Fruit fly (Drosophila melanogaster) whole organism, embryonic: Measurements from ENCODE around the gene Unr.

Experiments used
- Awh ChIP-seq: fragments of 200-800 bp; sonication (Bioruptor generic); IDR thresholded peaks from 2 replicates; pipeline ENCODE4, ENCODE4 v1.3.6; 2022; ENCODE audit warnings: missing biosample characterization, missing genetic modification characterization
- Bdp1 ChIP-seq: fragments of 200-800 bp; sonication (Bioruptor generic); optimal IDR thresholded peaks from 3 replicates; lab custom pipeline; 2016; ENCODE audit warnings: missing biosample characterization, missing genetic modification characterization
- Blimp-1 ChIP-seq: fragments of 200-800 bp; sonication (Bioruptor generic); optimal IDR thresholded peaks from 3 replicates; lab custom pipeline; 2018; ENCODE audit warnings: missing biosample characterization, missing genetic modification characterization, mild to moderate bottlenecking, moderate library complexity, missing genetic modification reagents
- CG12104 ChIP-seq: fragments of 200-800 bp; sonication (Bioruptor generic); optimal IDR thresholded peaks from 3 replicates; lab custom pipeline; 2016; ENCODE audit warnings: missing biosample characterization, missing genetic modification characterization
- CG12155 ChIP-seq: fragments of 200-800 bp; sonication (Bioruptor generic); optimal IDR thresholded peaks from 3 replicates; lab custom pipeline; 2016; ENCODE audit warnings: missing biosample characterization, missing genetic modification characterization
- CG12769 ChIP-seq: fragments of 200-800 bp; sonication (Bioruptor generic); optimal IDR thresholded peaks from 2 replicates; lab custom pipeline; 2019; ENCODE audit warnings: missing biosample characterization, mild to moderate bottlenecking, missing genetic modification characterization, moderate library complexity
- CG15011 ChIP-seq: fragments of 200-800 bp; sonication (Bioruptor generic); optimal IDR thresholded peaks from 3 replicates; lab custom pipeline; 2018; ENCODE audit warnings: missing biosample characterization, mild to moderate bottlenecking, missing genetic modification characterization
- CG1529 ChIP-seq: fragments of 200-800 bp; sonication (Bioruptor generic); optimal IDR thresholded peaks from 3 replicates; lab custom pipeline; 2018; ENCODE audit warnings: missing biosample characterization, missing genetic modification characterization
- CG1602 ChIP-seq: fragments of 200-800 bp; sonication (Bioruptor generic); optimal IDR thresholded peaks from 3 replicates; lab custom pipeline; 2016; ENCODE audit warnings: missing biosample characterization, missing genetic modification characterization
- CG17385 ChIP-seq: fragments of 200-800 bp; sonication (Bioruptor generic); optimal IDR thresholded peaks from 3 replicates; lab custom pipeline; 2018; ENCODE audit warnings: missing biosample characterization, mild to moderate bottlenecking, missing genetic modification characterization
- CG2875 ChIP-seq: fragments of 200-800 bp; sonication (Bioruptor generic); optimal IDR thresholded peaks from 2 replicates; lab custom pipeline; 2017; ENCODE audit warnings: missing biosample characterization, mild to moderate bottlenecking, missing genetic modification characterization, missing genetic modification reagents
- CG34376 ChIP-seq: fragments of 200-800 bp; sonication (Bioruptor generic); optimal IDR thresholded peaks from 2 replicates; lab custom pipeline; 2018; ENCODE audit warnings: missing biosample characterization, mild to moderate bottlenecking, missing genetic modification characterization
- CG4730 ChIP-seq: fragments of 200-800 bp; sonication (Bioruptor generic); IDR thresholded peaks from 2 replicates; pipeline ENCODE4 v1.3.6; 2022; ENCODE audit warnings: missing biosample characterization, missing genetic modification characterization
- CG4854 ChIP-seq: fragments of 200-800 bp; sonication (Bioruptor generic); optimal IDR thresholded peaks from 2 replicates; lab custom pipeline; 2016; ENCODE audit warnings: missing biosample characterization, missing genetic modification characterization, inconsistent platforms
- CG5953 ChIP-seq: fragments of 200-800 bp; sonication (Bioruptor generic); IDR thresholded peaks from 2 replicates; pipeline ENCODE4 v1.3.6; 2022; ENCODE audit warnings: missing biosample characterization, missing genetic modification characterization
- CG6272 ChIP-seq: fragments of 200-800 bp; sonication (Bioruptor generic); IDR thresholded peaks from 2 replicates; pipeline ENCODE4 v1.3.6; 2022; ENCODE audit warnings: missing biosample characterization, missing genetic modification characterization
- CG9215 ChIP-seq: fragments of 200-800 bp; sonication (Bioruptor generic); IDR thresholded peaks from 2 replicates; pipeline ENCODE4 v1.3.6; 2022; ENCODE audit warnings: missing biosample characterization, missing genetic modification characterization
- CoRest ChIP-seq: fragments of 200-800 bp; sonication (Bioruptor generic); optimal IDR thresholded peaks from 3 replicates; lab custom pipeline; 2018; ENCODE audit warnings: missing biosample characterization, mild to moderate bottlenecking, missing genetic modification characterization, moderate library complexity
- D ChIP-seq, 2 experiments: fragments of 200-800 bp in 1 of 2; fragments of >200 bp in 1 of 2; sonication (Bioruptor generic) in 1 of 2; optimal IDR thresholded peaks; 2 replicates in 1 of 2; 3 replicates in 1 of 2; lab custom pipeline; 2017; ENCODE audit warnings: mild to moderate bottlenecking in 1 of 2, missing biosample characterization in 1 of 2, missing genetic modification characterization in 1 of 2, missing genetic modification reagents in 1 of 2
- Deaf1 ChIP-seq: fragments of 200-800 bp; optimal IDR thresholded peaks from 3 replicates; lab custom pipeline; 2019; ENCODE audit warnings: missing biosample characterization, mild to moderate bottlenecking, missing genetic modification characterization, moderate library complexity
- Dll ChIP-seq: fragments of 200-800 bp; sonication (Bioruptor generic); IDR thresholded peaks from 4 replicates; pipeline ENCODE4 v1.3.6; 2022; ENCODE audit warnings: missing biosample characterization, missing genetic modification characterization; ENCODE audit not compliant: partially characterized antibody
- Dp ChIP-seq: fragments of 200-800 bp; sonication (Bioruptor generic); optimal IDR thresholded peaks from 2 replicates; lab custom pipeline; 2018; ENCODE audit warnings: missing biosample characterization, mild to moderate bottlenecking, missing genetic modification characterization, moderate library complexity
- Hmx ChIP-seq: fragments of 200-800 bp; sonication (Bioruptor generic); optimal IDR thresholded peaks from 2 replicates; lab custom pipeline; 2016; ENCODE audit warnings: missing biosample characterization, missing genetic modification characterization
- Hsf ChIP-seq: fragments of 200-800 bp; sonication (Bioruptor generic); optimal IDR thresholded peaks from 3 replicates; lab custom pipeline; 2016; ENCODE audit warnings: missing biosample characterization, missing genetic modification characterization
- Mes4 ChIP-seq: fragments of 200-800 bp; sonication (Bioruptor generic); optimal IDR thresholded peaks from 2 replicates; lab custom pipeline; 2016; ENCODE audit warnings: missing biosample characterization, missing genetic modification characterization
- Scr ChIP-seq: fragments of 200-800 bp; sonication (Bioruptor generic); IDR thresholded peaks from 2 replicates; pipeline ENCODE4 v1.3.6; 2022; ENCODE audit warnings: missing biosample characterization, missing genetic modification characterization; ENCODE audit not compliant: partially characterized antibody
- Sin3A ChIP-seq: fragments of >200 bp; optimal IDR thresholded peaks from 2 replicates; lab custom pipeline; 2018
- TFAM ChIP-seq: fragments of 200-800 bp; sonication (Bioruptor generic); optimal IDR thresholded peaks from 2 replicates; lab custom pipeline; 2017; ENCODE audit warnings: missing biosample characterization, missing genetic modification characterization, inconsistent platforms
- cas ChIP-seq: fragments of 200-800 bp; sonication (Bioruptor generic); IDR thresholded peaks from 2 replicates; pipeline ENCODE4 v1.3.6; 2022; ENCODE audit warnings: missing biosample characterization, missing genetic modification characterization
- chif ChIP-seq, 2 experiments: fragments of 200-800 bp; sonication (Bioruptor generic); optimal IDR thresholded peaks; 3 replicates each; lab custom pipeline; 2016; ENCODE audit warnings: missing biosample characterization in 2 of 2, missing genetic modification characterization in 2 of 2
- crp ChIP-seq, 2 experiments: fragments of 200-800 bp; sonication (Bioruptor generic); optimal IDR thresholded peaks; 2 replicates in 1 of 2; 3 replicates in 1 of 2; lab custom pipeline; 2017; ENCODE audit warnings: missing biosample characterization in 2 of 2, missing genetic modification characterization in 2 of 2, mild to moderate bottlenecking in 1 of 2, moderate library complexity in 1 of 2
- ems ChIP-seq: fragments of 200-800 bp; sonication (Bioruptor generic); optimal IDR thresholded peaks from 3 replicates; lab custom pipeline; 2016; ENCODE audit warnings: missing biosample characterization, missing genetic modification characterization
- gcm ChIP-seq: fragments of 200-800 bp; sonication (Bioruptor generic); optimal IDR thresholded peaks from 2 replicates; lab custom pipeline; 2019; ENCODE audit warnings: missing biosample characterization, mild to moderate bottlenecking, missing genetic modification characterization, moderate library complexity
- hkb ChIP-seq, 2 experiments: fragments of 200-800 bp in 1 of 2; fragments of >200 bp in 1 of 2; sonication (Bioruptor generic) in 1 of 2; IDR thresholded peaks in 1 of 2; optimal IDR thresholded peaks in 1 of 2; 2 replicates each; pipeline versions ENCODE4 v1.3.6 to Lab custom; 2017 to 2022; ENCODE audit warnings: missing biosample characterization in 1 of 2, missing genetic modification characterization in 1 of 2
- lbe ChIP-seq: fragments of 200-800 bp; sonication (Bioruptor generic); optimal IDR thresholded peaks from 2 replicates; lab custom pipeline; 2016; ENCODE audit warnings: missing biosample characterization, mild to moderate bottlenecking, missing genetic modification characterization
- oc ChIP-seq: fragments of 200-800 bp; sonication (Bioruptor generic); optimal IDR thresholded peaks from 2 replicates; lab custom pipeline; 2018; ENCODE audit warnings: missing biosample characterization, mild to moderate bottlenecking, missing genetic modification characterization, moderate library complexity
- org-1 ChIP-seq: fragments of 200-800 bp; sonication (Bioruptor generic); optimal IDR thresholded peaks from 2 replicates; lab custom pipeline; 2017; ENCODE audit warnings: missing biosample characterization, missing genetic modification characterization
- otp ChIP-seq: fragments of 200-800 bp; sonication (Bioruptor generic); IDR thresholded peaks from 3 replicates; pipeline ENCODE4, ENCODE4 v1.3.6; 2022; ENCODE audit warnings: missing biosample characterization, missing genetic modification characterization
- pfk ChIP-seq: fragments of 200-800 bp; sonication (Bioruptor generic); optimal IDR thresholded peaks from 2 replicates; lab custom pipeline; 2018; ENCODE audit warnings: missing biosample characterization, mild to moderate bottlenecking, missing genetic modification characterization, moderate library complexity
- pho ChIP-seq: fragments of 200-800 bp; sonication (Bioruptor generic); optimal IDR thresholded peaks from 2 replicates; lab custom pipeline; 2016; ENCODE audit warnings: missing biosample characterization, missing genetic modification characterization
- pita ChIP-seq: fragments of 200-800 bp; sonication (Bioruptor generic); optimal IDR thresholded peaks from 2 replicates; lab custom pipeline; 2017; ENCODE audit warnings: missing biosample characterization, mild to moderate bottlenecking, missing genetic modification characterization
- prd ChIP-seq, 3 experiments: fragments of >200 bp in 2 of 3; fragments of 200-800 bp in 1 of 3; sonication (Bioruptor generic) in 1 of 3; optimal IDR thresholded peaks in 2 of 3; IDR thresholded peaks in 1 of 3; 2 replicates in 2 of 3; 3 replicates in 1 of 3; pipeline versions ENCODE4 v1.3.6 to Lab custom; 2017 to 2022; ENCODE audit warnings: missing biosample characterization in 1 of 3, missing genetic modification characterization in 1 of 3
- psq ChIP-seq: fragments of 200-800 bp; sonication (Bioruptor generic); optimal IDR thresholded peaks from 2 replicates; lab custom pipeline; 2017; ENCODE audit warnings: missing biosample characterization, missing genetic modification characterization
- repo ChIP-seq: fragments of 200-800 bp; sonication (Bioruptor generic); optimal IDR thresholded peaks from 2 replicates; lab custom pipeline; 2016; ENCODE audit warnings: missing biosample characterization, missing genetic modification characterization
- sna ChIP-seq: fragments of 200-800 bp; sonication (Bioruptor generic); IDR thresholded peaks from 2 replicates; pipeline ENCODE4 v1.3.6; 2022; ENCODE audit warnings: missing biosample characterization, missing genetic modification characterization; ENCODE audit not compliant: partially characterized antibody
- tna ChIP-seq: fragments of 200-800 bp; sonication (Bioruptor generic); IDR thresholded peaks from 2 replicates; pipeline ENCODE4 v1.3.6; 2022; ENCODE audit warnings: missing biosample characterization, missing genetic modification characterization; ENCODE audit not compliant: partially characterized antibody
- yki ChIP-seq: fragments of >200 bp; optimal IDR thresholded peaks from 3 replicates; lab custom pipeline; 2018

Gene Unr

DNA sequence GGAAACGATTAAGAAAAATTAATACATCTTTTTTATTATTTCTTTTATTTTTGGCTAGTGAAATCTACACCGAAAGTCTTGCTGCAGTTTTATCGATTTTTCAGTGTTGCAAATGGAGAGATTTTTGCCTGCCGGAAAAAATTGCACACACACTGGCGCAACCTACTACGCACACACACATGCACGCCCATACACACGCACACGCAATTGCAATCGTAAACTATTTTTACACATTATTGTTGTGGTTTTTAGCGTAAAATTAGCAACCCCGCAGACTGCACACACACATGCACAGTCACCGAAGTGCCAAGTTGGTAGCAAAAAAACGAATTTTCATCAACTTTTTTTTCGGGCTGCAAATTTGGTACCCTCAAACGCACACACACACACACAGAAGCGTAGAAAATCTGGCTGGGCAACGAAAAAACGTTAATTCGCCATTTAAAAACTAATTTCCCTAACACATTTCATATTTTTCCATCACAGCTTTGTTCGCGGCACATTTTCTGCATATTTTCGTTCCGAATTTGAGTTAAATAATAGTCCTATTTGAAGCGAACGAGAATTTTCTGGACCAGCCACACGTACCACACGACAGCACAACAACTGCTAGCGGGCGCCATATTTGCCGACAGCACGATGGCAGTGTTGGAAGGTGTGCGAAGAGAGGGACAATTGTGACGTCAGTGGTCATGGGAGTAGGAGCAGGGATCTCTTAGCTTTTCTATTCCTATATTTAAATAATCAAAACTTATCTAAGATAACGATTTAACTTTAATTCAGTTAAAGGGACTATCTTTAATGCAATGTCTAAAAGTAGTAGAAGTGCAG lies at the start of gene Unr (continued):
- TF ChIP-seq CG1602 (GFP tag; lab: Kevin White, UChicago) (peak; percentile 74), Scr (no peak), CG34376 (GFP tag; lab: Kevin White, UChicago) (peak; percentile 85), TFAM (GFP tag; lab: Kevin White, UChicago) (peak; percentile 27), CG12155 (GFP tag; lab: Kevin White, UChicago) (peak; percentile 83), Dp (GFP tag; lab: Kevin White, UChicago) (peak; percentile 29), CG9215 (no peak), CoRest (peak; percentile 68), CG12769 (tag; lab: Kevin White, UChicago) (peak; percentile 79), Blimp-1 (GFP tag; lab: Kevin White, UChicago) (peak; percentile 58), CG6272 (no peak), chif (GFP tag; optimal IDR thresholded peaks at IDR 0.05; lab: Kevin White, UChicago) (peak; percentile 58 to 74), crp (GFP tag; optimal IDR thresholded peaks at IDR 0.05; lab: Kevin White, UChicago) (peak in 1 of 2 experiments; percentile 58), pho (GFP tag; lab: Kevin White, UChicago) (peak; percentile 84), hkb (optimal IDR thresholded peaks at IDR 0.05; lab: Kevin White, UChicago) (no peak), hkb (GFP tag; IDR thresholded peaks at IDR 0.05; lab: Robert Waterston, UW) (peak; percentile 71), sna (GFP tag; lab: Robert Waterston, UW) (no peak), Dll (GFP tag; lab: Robert Waterston, UW) (no peak), psq (GFP tag; lab: Kevin White, UChicago) (peak; percentile 30), CG1529 (GFP tag; lab: Kevin White, UChicago) (peak; percentile 24), D (optimal IDR thresholded peaks at IDR 0.05; lab: Kevin White, UChicago) (no peak), D (GFP tag; optimal IDR thresholded peaks at IDR 0.05; lab: Kevin White, UChicago) (peak; percentile 41), Deaf1 (peak; percentile 65), Mes4 (GFP tag; lab: Kevin White, UChicago) (peak; percentile 69), yki (lab: Kevin White, UChicago) (no peak), lbe (GFP tag; lab: Kevin White, UChicago) (peak; percentile 64), CG15011 (GFP tag; lab: Kevin White, UChicago) (peak; percentile 62), otp (GFP tag; lab: Robert Waterston, UW) (no peak; the same call in 2 of the 3 replicates), Sin3A (lab: Kevin White, UChicago) (peak; percentile 58), pfk (GFP tag; lab: Kevin White, UChicago) (peak; percentile 21), Awh (GFP tag; lab: Robert Waterston, UW) (peak; percentile 28; the same call in 1 of the 2 replicates), CG4730 (GFP tag; lab: Robert Waterston, UW) (peak; percentile 72), prd (optimal IDR thresholded peaks at IDR 0.05; lab: Kevin White, UChicago) (no peak), prd (GFP tag; IDR thresholded peaks at IDR 0.05; lab: Robert Waterston, UW) (peak; percentile 83), Bdp1 (peak; percentile 60), CG4854 (peak; percentile 65), repo (GFP tag; lab: Kevin White, UChicago) (peak; percentile 69), ems (GFP tag; lab: Kevin White, UChicago) (peak; percentile 78), CG2875 (peak; percentile 66), org-1 (GFP tag; lab: Kevin White, UChicago) (peak; percentile 39), gcm (GFP tag; lab: Kevin White, UChicago) (peak; percentile 70), Hmx (GFP tag; lab: Kevin White, UChicago) (peak; percentile 76), oc (tag; lab: Kevin White, UChicago) (peak; percentile 64), CG5953 (peak; percentile 76), CG12104 (no peak), Hsf (peak; percentile 84), CG17385 (GFP tag; lab: Kevin White, UChicago) (peak; percentile 79), tna (GFP tag; lab: Robert Waterston, UW) (no peak), cas (GFP tag; lab: Robert Waterston, UW) (peak; percentile 61; the same call in 1 of the 2 replicates), pita (GFP tag; lab: Kevin White, UChicago) (no peak)
